Worm (Caenorhabditis elegans) whole organism, mixed stage, embryonic: ENCODE data around the gene glrx-3.

Source experiments
- lin-13 ChIP-seq: fragments of 150-350 bp; optimal IDR thresholded peaks from 2 replicates; lab custom pipeline; 2014; ENCODE audit warnings: missing biosample characterization, missing genetic modification characterization
- lsy-2 ChIP-seq: fragments of 150-350 bp; optimal IDR thresholded peaks from 2 replicates; lab custom pipeline; 2014; ENCODE audit warnings: missing biosample characterization, missing genetic modification characterization
- mep-1 ChIP-seq: fragments of 150-350 bp; optimal IDR thresholded peaks from 2 replicates; lab custom pipeline; 2017; ENCODE audit warnings: missing biosample characterization, missing genetic modification reagents, missing genetic modification characterization, inconsistent platforms
- nhr-12 ChIP-seq: fragments of 150-350 bp; optimal IDR thresholded peaks from 2 replicates; lab custom pipeline; 2014; ENCODE audit warnings: missing biosample characterization, missing genetic modification characterization
- nhr-2 ChIP-seq: fragments of 150-350 bp; optimal IDR thresholded peaks from 2 replicates; lab custom pipeline; 2014; ENCODE audit warnings: missing biosample characterization, missing genetic modification characterization
- nhr-28 ChIP-seq: fragments of 150-350 bp; optimal IDR thresholded peaks from 2 replicates; lab custom pipeline; 2014; ENCODE audit warnings: missing biosample characterization, missing genetic modification characterization
- unc-39 ChIP-seq: fragments of 150-350 bp; optimal IDR thresholded peaks from 2 replicates; lab custom pipeline; 2014; ENCODE audit warnings: missing biosample characterization, missing genetic modification characterization
- unc-62 ChIP-seq: fragments of 150-350 bp; optimal IDR thresholded peaks from 2 replicates; lab custom pipeline; 2014; ENCODE audit warnings: missing biosample characterization, missing genetic modification reagents, missing genetic modification characterization
- ztf-11 ChIP-seq: fragments of 150-350 bp; optimal IDR thresholded peaks from 2 replicates; lab custom pipeline; 2014; ENCODE audit warnings: missing biosample characterization, missing genetic modification characterization

- TF ChIP-seq nhr-12 (tag; lab: Kevin White, UChicago) (no peak), unc-39 (tag; lab: Kevin White, UChicago) (no peak), lsy-2 (tag; lab: Kevin White, UChicago) (no peak), lin-13 (no peak), nhr-2 (no peak), ztf-11 (no peak), mep-1 (no peak), unc-62 (no peak), nhr-28 (tag; lab: Kevin White, UChicago) (no peak)
Measured at ce11 chrV:4359127-4359526, 18.0 kb upstream of the glrx-3 start.
